Worm (Caenorhabditis elegans): ENCODE data around the gene wago-10.

wago-10 gene

ce11 chrV:304613-305012 is 38.6 kb upstream of the wago-10 start, which contains the start of gene F33E11.3:
F33E11.3 (minus strand) TSS chrV:304713.
- TF ChIP-seq pha-4 (tag; optimal IDR thresholded peaks at IDR 0.05), result no peak
- TF ChIP-seq ceh-83 (GFP tag; optimal IDR thresholded peaks at IDR 0.05), result no peak
- TF ChIP-seq elt-3 (tag; optimal IDR thresholded peaks at IDR 0.05), result no peak
- TF ChIP-seq nhr-28 (tag; optimal IDR thresholded peaks at IDR 0.05), result no peak
- TF ChIP-seq ztf-11 (tag; optimal IDR thresholded peaks at IDR 0.05), result no peak
- TF ChIP-seq nhr-76 (tag; optimal IDR thresholded peaks at IDR 0.05), result no peak
- no peak for TF ChIP-seq ceh-39 (tag; optimal IDR thresholded peaks at IDR 0.05)
- TF ChIP-seq nhr-2 (tag; optimal IDR thresholded peaks at IDR 0.05), result no peak
- no peak for TF ChIP-seq ceh-43 (GFP tag; optimal IDR thresholded peaks at IDR 0.05)
- no peak for TF ChIP-seq unc-39 (tag; optimal IDR thresholded peaks at IDR 0.05)
- TF ChIP-seq M03D4.4 (tag; optimal IDR thresholded peaks at IDR 0.05), result no peak
- TF ChIP-seq lsy-2 (tag; optimal IDR thresholded peaks at IDR 0.05), result no peak
- TF ChIP-seq lin-13 (tag; optimal IDR thresholded peaks at IDR 0.05), result no peak
- TF ChIP-seq snpc-4 (tag; optimal IDR thresholded peaks at IDR 0.05), result no peak
- TF ChIP-seq zip-8 (tag; optimal IDR thresholded peaks at IDR 0.05), result no peak
- TF ChIP-seq nhr-12 (tag; optimal IDR thresholded peaks at IDR 0.05), result no peak
- no peak for TF ChIP-seq drap-1 (GFP tag; optimal IDR thresholded peaks at IDR 0.05)

ce11 chrV:311485-312090 is 31.6 kb upstream of the wago-10 start, which contains the start of gene phf-10:
phf-10 (minus strand) TSS chrV:311565.
- TF ChIP-seq lsy-2 (tag; optimal IDR thresholded peaks at IDR 0.05), result no peak
- no peak for TF ChIP-seq drap-1 (GFP tag; optimal IDR thresholded peaks at IDR 0.05)
- TF ChIP-seq nhr-28 (tag; optimal IDR thresholded peaks at IDR 0.05), result no peak
- TF ChIP-seq mls-2 (tag; optimal IDR thresholded peaks at IDR 0.05), result peak; percentile 28
- TF ChIP-seq unc-39 (tag; optimal IDR thresholded peaks at IDR 0.05), result no peak
- no peak for TF ChIP-seq ceh-39 (tag; optimal IDR thresholded peaks at IDR 0.05)
- no peak for TF ChIP-seq unc-120 (tag; optimal IDR thresholded peaks at IDR 0.05; ENCODE audit: poor library complexity, severe bottlenecking)
- TF ChIP-seq cnd-1 (tag; optimal IDR thresholded peaks at IDR 0.05), result no peak
- peak; percentile 77 for TF ChIP-seq ces-1 (GFP tag; optimal IDR thresholded peaks at IDR 0.05)
- no peak for TF ChIP-seq ztf-11 (tag; optimal IDR thresholded peaks at IDR 0.05)
- peak; percentile 60 for TF ChIP-seq sptf-1 (tag; optimal IDR thresholded peaks at IDR 0.05)
- TF ChIP-seq tbx-8 (GFP tag; optimal IDR thresholded peaks at IDR 0.05), result no peak
- TF ChIP-seq ceh-43 (GFP tag; optimal IDR thresholded peaks at IDR 0.05), result peak; percentile 73
- no peak for TF ChIP-seq elt-1 (tag; optimal IDR thresholded peaks at IDR 0.05; ENCODE audit: borderline replicate concordance, insufficient read depth)
- no peak for TF ChIP-seq sem-2 (GFP tag; optimal IDR thresholded peaks at IDR 0.05)
- TF ChIP-seq snpc-4 (tag; optimal IDR thresholded peaks at IDR 0.05), result no peak
- no peak for TF ChIP-seq hlh-1 (tag; optimal IDR thresholded peaks at IDR 0.05)
- TF ChIP-seq pha-4 (tag; optimal IDR thresholded peaks at IDR 0.05), result no peak
- no peak for TF ChIP-seq blmp-1 (tag; optimal IDR thresholded peaks at IDR 0.05)
- TF ChIP-seq mab-5 (tag; optimal IDR thresholded peaks at IDR 0.05), result no peak
- TF ChIP-seq flh-1 (GFP tag; optimal IDR thresholded peaks at IDR 0.05), result no peak
- peak; percentile 33 for TF ChIP-seq M03D4.4 (tag; optimal IDR thresholded peaks at IDR 0.05)
- no peak for TF ChIP-seq lin-13 (tag; optimal IDR thresholded peaks at IDR 0.05)
- no peak for TF ChIP-seq lin-32 (GFP tag; optimal IDR thresholded peaks at IDR 0.05)
- no peak for TF ChIP-seq zip-8 (tag; optimal IDR thresholded peaks at IDR 0.05)

DNA sequence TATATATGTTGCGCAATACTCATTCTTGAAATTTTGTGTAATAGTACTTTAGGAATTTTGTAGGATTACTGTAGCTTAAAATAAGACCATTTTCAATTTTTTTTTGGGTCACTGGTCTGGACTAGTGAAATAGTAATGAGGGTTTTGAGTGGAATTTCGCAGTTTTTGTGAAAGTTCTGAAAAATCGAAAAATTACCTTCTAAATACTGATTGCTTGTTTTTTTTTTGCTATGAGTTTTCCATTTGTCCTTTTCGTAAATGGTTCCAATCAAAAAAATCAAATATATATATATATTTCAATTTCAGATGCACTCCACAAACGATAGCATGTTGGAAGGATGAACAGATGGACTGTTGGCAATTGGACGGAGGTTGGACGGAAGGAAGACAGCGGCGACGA is 30.8 kb upstream of the wago-10 start, which contains the start of gene nhr-15:
Gene nhr-15, plus strand, starts transcription at position 301 of the 400 bp plus-strand sequence.
- TF ChIP-seq lsy-2 (tag; optimal IDR thresholded peaks at IDR 0.05) (no peak), zip-8 (tag; optimal IDR thresholded peaks at IDR 0.05) (peak; percentile 77), blmp-1 (tag; optimal IDR thresholded peaks at IDR 0.05) (no peak)

ce11 chrV:320009-320408 is 23.2 kb upstream of the wago-10 start:
- TF ChIP-seq blmp-1 (tag; optimal IDR thresholded peaks at IDR 0.05), result no peak

ce11 chrV:330625-331024 is 12.6 kb upstream of the wago-10 start, which contains the start of gene abt-4:
abt-4 (minus strand) TSS chrV:330725.
- no peak for TF ChIP-seq blmp-1 (tag; optimal IDR thresholded peaks at IDR 0.05)
- no peak for TF ChIP-seq unc-120 (tag; optimal IDR thresholded peaks at IDR 0.05; ENCODE audit: poor library complexity, severe bottlenecking)
- no peak for TF ChIP-seq elt-3 (tag; optimal IDR thresholded peaks at IDR 0.05)
- no peak for TF ChIP-seq ztf-11 (tag; optimal IDR thresholded peaks at IDR 0.05)
- TF ChIP-seq unc-62 (GFP tag; optimal IDR thresholded peaks at IDR 0.05), result no peak
- TF ChIP-seq M03D4.4 (tag; optimal IDR thresholded peaks at IDR 0.05), result no peak
- TF ChIP-seq mab-5 (tag; optimal IDR thresholded peaks at IDR 0.05), result no peak
- no peak for TF ChIP-seq ceh-39 (tag; optimal IDR thresholded peaks at IDR 0.05)
- TF ChIP-seq unc-39 (tag; optimal IDR thresholded peaks at IDR 0.05), result no peak
- no peak for TF ChIP-seq ceh-83 (GFP tag; optimal IDR thresholded peaks at IDR 0.05)
- no peak for TF ChIP-seq ces-1 (GFP tag; optimal IDR thresholded peaks at IDR 0.05)
- TF ChIP-seq pha-4 (tag; optimal IDR thresholded peaks at IDR 0.05), result no peak
- no peak for TF ChIP-seq snpc-4 (tag; optimal IDR thresholded peaks at IDR 0.05)
- TF ChIP-seq sptf-1 (tag; optimal IDR thresholded peaks at IDR 0.05), result no peak
